Fruit fly (Drosophila melanogaster) whole organism, embryonic: Measurements from ENCODE around the gene CG13653.

Source experiments
- CG1024 ChIP-seq: fragments of 200-800 bp; sonication (Bioruptor generic); IDR thresholded peaks from 2 replicates; pipeline ENCODE4 v1.3.6; 2022; ENCODE audit warnings: missing biosample characterization, missing genetic modification characterization
- CG10321 ChIP-seq: fragments of 200-800 bp; sonication (Bioruptor generic); IDR thresholded peaks from 2 replicates; pipeline ENCODE4 v1.3.6; 2022; ENCODE audit warnings: missing biosample characterization, missing genetic modification characterization
- CG10462 ChIP-seq: fragments of 200-800 bp; sonication (Bioruptor generic); optimal IDR thresholded peaks from 2 replicates; lab custom pipeline; 2016; ENCODE audit warnings: missing biosample characterization, missing genetic modification characterization
- CG11696 ChIP-seq: fragments of 200-800 bp; sonication (Bioruptor generic); IDR thresholded peaks from 2 replicates; pipeline ENCODE4 v1.3.6; 2022; ENCODE audit warnings: missing biosample characterization, missing genetic modification characterization
- CG15269 ChIP-seq: fragments of 200-800 bp; sonication (Bioruptor generic); optimal IDR thresholded peaks from 2 replicates; lab custom pipeline; 2018; ENCODE audit warnings: missing biosample characterization, mild to moderate bottlenecking, missing genetic modification characterization, moderate library complexity
- CG17359 ChIP-seq: fragments of 200-800 bp; sonication (Bioruptor generic); optimal IDR thresholded peaks from 3 replicates; lab custom pipeline; 2018; ENCODE audit warnings: missing biosample characterization, mild to moderate bottlenecking, missing genetic modification characterization, moderate library complexity
- CG18262 ChIP-seq: fragments of 200-800 bp; optimal IDR thresholded peaks from 3 replicates; lab custom pipeline; 2019; ENCODE audit warnings: missing biosample characterization, mild to moderate bottlenecking, missing genetic modification characterization, moderate library complexity
- CG2116 ChIP-seq: fragments of 200-800 bp; sonication (Bioruptor generic); optimal IDR thresholded peaks from 3 replicates; lab custom pipeline; 2018; ENCODE audit warnings: missing biosample characterization, mild to moderate bottlenecking, missing genetic modification characterization
- CG2120 ChIP-seq: fragments of 200-800 bp; sonication (Bioruptor generic); optimal IDR thresholded peaks from 3 replicates; lab custom pipeline; 2016; ENCODE audit warnings: missing biosample characterization, missing genetic modification characterization
- CG2199 ChIP-seq: fragments of 200-800 bp; sonication (Bioruptor generic); IDR thresholded peaks from 3 replicates; pipeline ENCODE4 v1.3.6; 2022; ENCODE audit warnings: missing biosample characterization, missing genetic modification characterization
- CG2678 ChIP-seq: fragments of 200-800 bp; sonication (Bioruptor generic); optimal IDR thresholded peaks from 3 replicates; lab custom pipeline; 2019; ENCODE audit warnings: missing biosample characterization, mild to moderate bottlenecking, missing genetic modification characterization, moderate library complexity
- CG31441 ChIP-seq: fragments of 200-800 bp; sonication (Bioruptor generic); IDR thresholded peaks from 2 replicates; pipeline ENCODE4 v1.3.6; 2022; ENCODE audit warnings: missing biosample characterization, missing genetic modification characterization
- CG43689 ChIP-seq: fragments of 200-800 bp; sonication (Bioruptor generic); IDR thresholded peaks from 2 replicates; pipeline ENCODE4 v1.3.6; 2022; ENCODE audit warnings: missing biosample characterization, missing genetic modification characterization
- CG5245 ChIP-seq: fragments of 200-800 bp; sonication (Bioruptor generic); optimal IDR thresholded peaks from 3 replicates; lab custom pipeline; 2016; ENCODE audit warnings: missing biosample characterization, missing genetic modification characterization
- CG6175 ChIP-seq: fragments of 200-800 bp; sonication (Bioruptor generic); IDR thresholded peaks from 3 replicates; pipeline ENCODE4 v1.3.6; 2022; ENCODE audit warnings: missing biosample characterization, missing genetic modification characterization
- CG6854 ChIP-seq: fragments of 200-800 bp; sonication (Bioruptor generic); optimal IDR thresholded peaks from 3 replicates; lab custom pipeline; 2017; ENCODE audit warnings: missing biosample characterization, mild to moderate bottlenecking, missing genetic modification characterization
- CG7839 ChIP-seq: fragments of 200-800 bp; sonication (Bioruptor generic); optimal IDR thresholded peaks from 3 replicates; lab custom pipeline; 2018; ENCODE audit warnings: missing biosample characterization, mild to moderate bottlenecking, missing genetic modification characterization, moderate library complexity
- CG8478 ChIP-seq: fragments of >200 bp; optimal IDR thresholded peaks from 2 replicates; lab custom pipeline; 2018
- CG8924 ChIP-seq: fragments of 200-800 bp; optimal IDR thresholded peaks from 3 replicates; lab custom pipeline; 2019; ENCODE audit warnings: missing biosample characterization, mild to moderate bottlenecking, missing genetic modification characterization, moderate library complexity
- D19B ChIP-seq: fragments of 200-800 bp; sonication (Bioruptor generic); optimal IDR thresholded peaks from 2 replicates; lab custom pipeline; 2017; ENCODE audit warnings: missing biosample characterization, mild to moderate bottlenecking, missing genetic modification characterization
- Dek ChIP-seq: fragments of 200-800 bp; sonication (Bioruptor generic); optimal IDR thresholded peaks from 3 replicates; lab custom pipeline; 2019; ENCODE audit warnings: missing biosample characterization, mild to moderate bottlenecking, missing genetic modification characterization, moderate library complexity
- Dfd ChIP-seq, 2 experiments: fragments of >200 bp; optimal IDR thresholded peaks; 2 replicates each; lab custom pipeline; 2017; ENCODE audit warnings: missing biosample characterization in 2 of 2, missing genetic modification characterization in 2 of 2
- Ets65A ChIP-seq: fragments of 200-800 bp; sonication (Bioruptor generic); peaks from one replicate; lab custom pipeline; 2016; ENCODE audit warnings: missing biosample characterization, missing genetic modification characterization
- HHEX ChIP-seq: fragments of 200-800 bp; sonication (Bioruptor generic); optimal IDR thresholded peaks from 3 replicates; lab custom pipeline; 2017; ENCODE audit warnings: missing biosample characterization, mild to moderate bottlenecking, missing genetic modification characterization, missing genetic modification reagents
- HLH4C ChIP-seq: fragments of 200-800 bp; sonication (Bioruptor generic); IDR thresholded peaks from 3 replicates; pipeline ENCODE4 v1.3.6; 2022; ENCODE audit warnings: missing biosample characterization, missing genetic modification characterization; ENCODE audit not compliant: partially characterized antibody
- Hey ChIP-seq: fragments of 200-800 bp; sonication (Bioruptor generic); optimal IDR thresholded peaks from 3 replicates; lab custom pipeline; 2018; ENCODE audit warnings: missing biosample characterization, mild to moderate bottlenecking, missing genetic modification characterization
- Hmr ChIP-seq: fragments of 200-800 bp; sonication (Bioruptor generic); optimal IDR thresholded peaks from 3 replicates; lab custom pipeline; 2017; ENCODE audit warnings: mild to moderate bottlenecking, missing biosample characterization, missing genetic modification reagents, missing genetic modification characterization
- Hr3 ChIP-seq: fragments of 200-800 bp; sonication (Bioruptor generic); optimal IDR thresholded peaks from 3 replicates; lab custom pipeline; 2016; ENCODE audit warnings: missing biosample characterization, missing genetic modification characterization
- MTF-1 ChIP-seq: fragments of 200-800 bp; sonication (Bioruptor generic); optimal IDR thresholded peaks from 2 replicates; lab custom pipeline; 2018; ENCODE audit warnings: missing biosample characterization, mild to moderate bottlenecking, missing genetic modification characterization, borderline replicate concordance
- Med ChIP-seq: fragments of 200-800 bp; sonication (Bioruptor generic); peaks from one replicate; lab custom pipeline; 2016; ENCODE audit warnings: missing biosample characterization, missing genetic modification characterization, mild to moderate bottlenecking, inconsistent platforms, moderate library complexity
- Sox100B ChIP-seq: fragments of 200-800 bp; sonication (Bioruptor generic); optimal IDR thresholded peaks from 3 replicates; lab custom pipeline; 2018; ENCODE audit warnings: missing biosample characterization, mild to moderate bottlenecking, missing genetic modification characterization
- abd-A ChIP-seq: fragments of 200-800 bp; sonication (Bioruptor generic); optimal IDR thresholded peaks from 3 replicates; lab custom pipeline; 2019; ENCODE audit warnings: missing biosample characterization, mild to moderate bottlenecking, missing genetic modification characterization, moderate library complexity
- bigmax ChIP-seq: fragments of 200-800 bp; sonication (Bioruptor generic); optimal IDR thresholded peaks from 2 replicates; lab custom pipeline; 2018; ENCODE audit warnings: missing biosample characterization, mild to moderate bottlenecking, missing genetic modification characterization
- crol ChIP-seq: fragments of 200-800 bp; sonication (Bioruptor generic); IDR thresholded peaks from 2 replicates; pipeline ENCODE4 v1.3.6; 2022; ENCODE audit warnings: missing biosample characterization, missing genetic modification characterization
- dati ChIP-seq: fragments of 200-800 bp; sonication (Bioruptor generic); IDR thresholded peaks from 2 replicates; pipeline ENCODE4 v1.3.6; 2022; ENCODE audit warnings: missing biosample characterization, missing genetic modification characterization
- dmrt99B ChIP-seq: fragments of 200-800 bp; sonication (Bioruptor generic); optimal IDR thresholded peaks from 2 replicates; lab custom pipeline; 2018; ENCODE audit warnings: missing biosample characterization, mild to moderate bottlenecking, missing genetic modification characterization, moderate library complexity
- eve ChIP-seq, 2 experiments: fragments of >200 bp; optimal IDR thresholded peaks; 2 replicates each; lab custom pipeline; 2017; ENCODE audit warnings: missing biosample characterization in 2 of 2, missing genetic modification characterization in 2 of 2
- ewg ChIP-seq: fragments of 200-800 bp; sonication (Bioruptor generic); optimal IDR thresholded peaks from 3 replicates; lab custom pipeline; 2017; ENCODE audit warnings: mild to moderate bottlenecking, missing biosample characterization, missing genetic modification reagents, missing genetic modification characterization
- gem ChIP-seq: fragments of 200-800 bp; sonication (Bioruptor generic); optimal IDR thresholded peaks from 2 replicates; lab custom pipeline; 2019; ENCODE audit warnings: missing biosample characterization, mild to moderate bottlenecking, missing genetic modification characterization, moderate library complexity
- hkb ChIP-seq, 2 experiments: fragments of 200-800 bp in 1 of 2; fragments of >200 bp in 1 of 2; sonication (Bioruptor generic) in 1 of 2; IDR thresholded peaks in 1 of 2; optimal IDR thresholded peaks in 1 of 2; 2 replicates each; pipeline versions ENCODE4 v1.3.6 to Lab custom; 2017 to 2022; ENCODE audit warnings: missing biosample characterization in 1 of 2, missing genetic modification characterization in 1 of 2
- onecut ChIP-seq: fragments of 200-800 bp; sonication (Bioruptor generic); IDR thresholded peaks from 2 replicates; pipeline ENCODE4 v1.3.6; 2022; ENCODE audit warnings: missing biosample characterization, missing genetic modification characterization
- pros ChIP-seq: fragments of 200-800 bp; sonication (Bioruptor generic); optimal IDR thresholded peaks from 3 replicates; lab custom pipeline; 2019; ENCODE audit warnings: missing biosample characterization, mild to moderate bottlenecking, missing genetic modification characterization, moderate library complexity
- slbo ChIP-seq: fragments of 200-800 bp; sonication (Bioruptor generic); IDR thresholded peaks from 2 replicates; pipeline ENCODE4 v1.3.6; 2022; ENCODE audit warnings: missing biosample characterization, missing genetic modification characterization
- sug ChIP-seq: fragments of 200-800 bp; optimal IDR thresholded peaks from 2 replicates; lab custom pipeline; 2019; ENCODE audit warnings: missing biosample characterization, mild to moderate bottlenecking, missing genetic modification characterization, moderate library complexity
- trem ChIP-seq: fragments of 200-800 bp; optimal IDR thresholded peaks from 3 replicates; lab custom pipeline; 2019; ENCODE audit warnings: missing biosample characterization, mild to moderate bottlenecking, missing genetic modification characterization, moderate library complexity
- usp ChIP-seq: fragments of >200 bp; optimal IDR thresholded peaks from 2 replicates; lab custom pipeline; 2017; ENCODE audit warnings: missing biosample characterization, missing genetic modification characterization
- zen ChIP-seq: fragments of 200-800 bp; sonication (Bioruptor generic); optimal IDR thresholded peaks from 3 replicates; lab custom pipeline; 2018; ENCODE audit warnings: missing biosample characterization, mild to moderate bottlenecking, missing genetic modification characterization, moderate library complexity

Gene CG13653

DNA sequence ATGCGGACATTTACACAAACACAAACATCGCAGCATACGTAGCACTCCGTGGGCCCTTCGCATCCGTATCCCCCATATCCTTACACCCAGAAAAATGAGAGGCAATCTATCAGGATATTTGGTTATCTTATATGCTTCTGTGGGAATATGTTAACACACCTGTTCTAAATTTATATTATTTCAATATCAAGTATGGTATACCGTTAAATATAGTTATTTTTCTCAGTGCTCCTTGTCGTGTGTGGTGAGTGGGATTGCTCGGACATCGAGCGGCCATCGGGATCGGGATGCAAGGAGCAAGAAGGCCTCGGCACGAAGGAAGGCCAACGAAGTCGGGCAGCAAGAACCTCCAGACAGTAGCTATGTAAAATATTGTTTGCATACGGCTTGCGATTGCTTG, 33.8 kb upstream of the CG13653 start (continued):
- no peak for TF ChIP-seq D19B (GFP tag; lab: Kevin White, UChicago)
- TF ChIP-seq Hmr (GFP tag; lab: Kevin White, UChicago): peak; percentile 3
- TF ChIP-seq CG43689 (GFP tag; lab: Robert Waterston, UW): no peak
- TF ChIP-seq Dek (tag; lab: Kevin White, UChicago): no peak
- TF ChIP-seq CG17359 (tag; lab: Kevin White, UChicago): no peak
- TF ChIP-seq CG2120 (GFP tag; lab: Kevin White, UChicago): peak; percentile 9
- TF ChIP-seq slbo (GFP tag; lab: Robert Waterston, UW): peak; percentile 12; the same call in 1 of the 2 replicates
- no peak for TF ChIP-seq CG18262
- TF ChIP-seq eve (GFP tag; optimal IDR thresholded peaks at IDR 0.05; lab: Kevin White, UChicago): no peak
- no peak for TF ChIP-seq hkb (optimal IDR thresholded peaks at IDR 0.05; lab: Kevin White, UChicago)
- TF ChIP-seq hkb (GFP tag; IDR thresholded peaks at IDR 0.05; lab: Robert Waterston, UW): no peak
- TF ChIP-seq Sox100B (GFP tag; lab: Kevin White, UChicago): no peak
- TF ChIP-seq Med (GFP tag; lab: Kevin White, UChicago): peak; percentile 8
- TF ChIP-seq MTF-1 (GFP tag; lab: Kevin White, UChicago): no peak
- TF ChIP-seq CG6854 (GFP tag; lab: Kevin White, UChicago): no peak
- TF ChIP-seq gem: no peak
- no peak for TF ChIP-seq usp (GFP tag; lab: Kevin White, UChicago)
- no peak for TF ChIP-seq bigmax (GFP tag; lab: Kevin White, UChicago)
- no peak for TF ChIP-seq dati (GFP tag; lab: Robert Waterston, UW)
- no peak for TF ChIP-seq HHEX (GFP tag; lab: Kevin White, UChicago)
- peak; percentile 64 for TF ChIP-seq Ets65A (GFP tag; lab: Kevin White, UChicago)
- TF ChIP-seq HLH4C (GFP tag; lab: Robert Waterston, UW): no peak
- no peak for TF ChIP-seq trem (tag; lab: Kevin White, UChicago)

DNA sequence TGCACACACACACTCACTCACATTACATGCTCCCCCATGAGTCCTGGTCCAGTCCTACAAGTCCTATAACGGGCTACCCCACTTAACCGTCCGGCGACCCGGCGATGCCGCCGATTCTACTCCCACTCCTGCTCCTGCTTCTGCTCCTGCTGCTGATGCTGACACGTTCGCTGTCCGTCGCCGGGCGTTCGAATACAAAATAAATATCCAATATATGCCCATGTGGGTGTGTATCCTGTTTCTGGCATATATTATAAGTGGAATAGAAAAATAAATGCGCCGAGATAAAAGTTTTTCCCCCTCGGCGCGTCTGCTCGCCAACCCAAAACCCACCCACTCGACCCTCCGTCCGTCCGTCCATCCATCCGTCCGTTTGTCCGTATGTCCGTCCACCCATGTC, 28.5 kb upstream of the CG13653 start:
- no peak for TF ChIP-seq CG5245 (GFP tag; lab: Kevin White, UChicago)
- TF ChIP-seq pros (GFP tag; lab: Kevin White, UChicago): peak; percentile 55
- no peak for TF ChIP-seq CG31441 (GFP tag; lab: Robert Waterston, UW)
- TF ChIP-seq sug (tag; lab: Kevin White, UChicago): no peak
- TF ChIP-seq CG8478 (lab: Kevin White, UChicago): no peak
- TF ChIP-seq CG1024: no peak
- TF ChIP-seq crol (GFP tag; lab: Robert Waterston, UW): peak; percentile 51
- TF ChIP-seq CG10321 (GFP tag; lab: Robert Waterston, UW): no peak
- TF ChIP-seq CG8924 (tag; lab: Kevin White, UChicago): no peak
- peak; percentile 52 for TF ChIP-seq Ets65A (GFP tag; lab: Kevin White, UChicago)
- no peak for TF ChIP-seq CG6175 (GFP tag; lab: Robert Waterston, UW)
- no peak for TF ChIP-seq slbo (GFP tag; lab: Robert Waterston, UW)
- TF ChIP-seq Hr3: no peak
- peak; percentile 77 for TF ChIP-seq abd-A
- peak; percentile 34 for TF ChIP-seq Hey

DNA sequence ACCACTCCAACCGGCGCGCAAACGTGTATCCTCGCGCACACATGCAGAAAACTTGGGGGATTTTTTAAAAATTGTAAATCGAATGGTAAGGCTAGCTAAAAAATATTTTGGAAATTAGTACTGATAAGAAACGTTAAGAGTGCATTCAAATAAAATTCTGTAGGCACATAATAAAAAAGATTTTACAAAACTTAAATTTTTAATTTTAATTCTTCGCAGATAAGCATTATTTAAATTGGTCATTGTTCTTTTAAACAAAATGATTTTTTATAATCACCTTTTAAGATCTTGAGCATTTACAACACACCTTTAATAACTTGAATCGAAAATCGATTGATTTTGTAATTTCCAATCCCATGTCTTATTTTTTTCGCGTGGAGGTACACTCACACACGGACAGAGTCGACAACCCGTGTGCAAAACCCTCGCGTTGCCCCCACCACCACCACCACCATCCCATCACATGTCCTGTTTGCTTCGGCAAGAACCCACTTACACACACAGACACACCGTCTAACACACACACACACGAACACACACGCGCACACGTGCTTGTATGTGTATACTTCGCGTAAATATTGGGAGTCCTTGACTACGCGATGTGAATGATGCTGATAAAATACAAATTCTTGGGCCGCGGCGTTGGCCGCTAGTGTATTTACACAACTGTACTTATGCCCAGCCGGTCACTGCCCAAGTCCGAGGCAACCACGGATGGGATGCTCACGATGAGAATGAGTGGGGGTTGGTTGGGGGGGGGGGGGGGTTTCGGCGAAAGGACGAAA, 27.7 kb upstream of the CG13653 start:
- peak; percentile 32; the same call in 1 of the 2 replicates for TF ChIP-seq onecut (GFP tag; lab: Robert Waterston, UW)
- TF ChIP-seq CG2120 (GFP tag; lab: Kevin White, UChicago): peak; percentile 10
- no peak for TF ChIP-seq ewg (GFP tag; lab: Kevin White, UChicago)
- TF ChIP-seq CG11696: no peak
- no peak for TF ChIP-seq CG2116 (GFP tag; lab: Kevin White, UChicago)
- TF ChIP-seq crol (GFP tag; lab: Robert Waterston, UW): peak; percentile 28; the same call in 1 of the 2 replicates
- TF ChIP-seq CG2678: peak; percentile 58
- no peak for TF ChIP-seq Dfd (GFP tag; optimal IDR thresholded peaks at IDR 0.05; lab: Kevin White, UChicago)
- peak; percentile 9 for TF ChIP-seq CG15269 (tag; lab: Kevin White, UChicago)
- TF ChIP-seq zen (tag; lab: Kevin White, UChicago): no peak
- TF ChIP-seq CG2199 (GFP tag; lab: Robert Waterston, UW): 0 out of 3 replicates have a peak, but pooled peaks have one; percentile 34
- peak; percentile 43 for TF ChIP-seq CG7839 (tag; lab: Kevin White, UChicago)
- TF ChIP-seq CG10462 (GFP tag; lab: Kevin White, UChicago): no peak
- peak; percentile 45 for TF ChIP-seq dmrt99B (tag; lab: Kevin White, UChicago)
